Fruit fly (Drosophila melanogaster): ENCODE results near the gene CG17568.
A peak's percentile ranks its signal among the peaks of the same experiment; 100 is the strongest.

CG17568 gene

dm6 chr2L:19225984-19226914 lies 44.7 kb upstream of the CG17568 start (continued):
- TF ChIP-seq caup (GFP tag; optimal IDR thresholded peaks at IDR 0.05; ENCODE audit: severe bottlenecking) = peak; percentile 39

dm6 chr2L:19222311-19222710 lies 40.8 kb upstream of the CG17568 start:
- peak; percentile 72 for TF ChIP-seq crol (GFP tag; IDR thresholded peaks at IDR 0.05)
- TF ChIP-seq CG16813 (GFP tag; IDR thresholded peaks at IDR 0.05; ENCODE audit: partially characterized antibody) = 0 out of 3 replicates have a peak, but pooled peaks have one; percentile 22
- peak; percentile 90 for TF ChIP-seq Hey (tag; optimal IDR thresholded peaks at IDR 0.05)
- no peak for TF ChIP-seq CG6689 (GFP tag; IDR thresholded peaks at IDR 0.05)
- no peak for TF ChIP-seq Dref (GFP tag; IDR thresholded peaks at IDR 0.05)
- TF ChIP-seq zfh1 (GFP tag; IDR thresholded peaks at IDR 0.05) = 0 out of 3 replicates have a peak, but pooled peaks have one; percentile 13
- peak; percentile 47 for TF ChIP-seq pros (GFP tag; optimal IDR thresholded peaks at IDR 0.05)
- peak; percentile 62 for TF ChIP-seq nerfin-1 (tag; optimal IDR thresholded peaks at IDR 0.05)

- TF ChIP-seq CG33213 (GFP tag; optimal IDR thresholded peaks at IDR 0.05) (no peak), CG10654 (GFP tag; optimal IDR thresholded peaks at IDR 0.05) (no peak), slbo (GFP tag; IDR thresholded peaks at IDR 0.05) (no peak), H2.0 (GFP tag; IDR thresholded peaks at IDR 0.05) (no peak), CG12219 (GFP tag; optimal IDR thresholded peaks at IDR 0.05) (no peak), gsb (GFP tag; IDR thresholded peaks at IDR 0.05) (0 out of 2 replicates have a peak, but pooled peaks have one; percentile 15), HmgD (GFP tag; optimal IDR thresholded peaks at IDR 0.05) (no peak), prd (optimal IDR thresholded peaks at IDR 0.05) (no peak), prd (GFP tag; IDR thresholded peaks at IDR 0.05) (peak; percentile 37; the same call in 2 of the 3 replicates), Hr39 (optimal IDR thresholded peaks at IDR 0.05) (no peak), Mrtf (GFP tag; IDR thresholded peaks at IDR 0.05) (no peak), Hr51 (GFP tag; optimal IDR thresholded peaks at IDR 0.05) (no peak), dmrt99B (tag; optimal IDR thresholded peaks at IDR 0.05) (no peak), CG11504 (tag; optimal IDR thresholded peaks at IDR 0.05) (no peak), CG7839 (tag; optimal IDR thresholded peaks at IDR 0.05) (no peak), gce (GFP tag; IDR thresholded peaks at IDR 0.05) (no peak), CG33557 (GFP tag; optimal IDR thresholded peaks at IDR 0.05) (no peak), rib (GFP tag; IDR thresholded peaks at IDR 0.05) (no peak), Dek (tag; optimal IDR thresholded peaks at IDR 0.05) (no peak), Elba2 (GFP tag; optimal IDR thresholded peaks at IDR 0.05) (no peak), nom (GFP tag; optimal IDR thresholded peaks at IDR 0.05) (no peak), CG18599 (GFP tag; optimal IDR thresholded peaks at IDR 0.05) (no peak), CG15479 (GFP tag; optimal IDR thresholded peaks at IDR 0.05) (peak; percentile 25), sisA (GFP tag; IDR thresholded peaks at IDR 0.05) (no peak), CG32772 (GFP tag; IDR thresholded peaks at IDR 0.05) (no peak), GATAe (GFP tag; conservative IDR thresholded peaks at IDR 0.05) (no peak), CG17568 (GFP tag; optimal IDR thresholded peaks at IDR 0.05) (no peak), zen (tag; optimal IDR thresholded peaks at IDR 0.05) (peak; percentile 93), cg (GFP tag; optimal IDR thresholded peaks at IDR 0.05) (no peak), CG13123 (GFP tag; optimal IDR thresholded peaks at IDR 0.05) (no peak), pb (GFP tag; optimal IDR thresholded peaks at IDR 0.05) (no peak), CG7556 (GFP tag; optimal IDR thresholded peaks at IDR 0.05) (no peak), Dp (GFP tag; optimal IDR thresholded peaks at IDR 0.05) (no peak), cad (GFP tag; optimal IDR thresholded peaks at IDR 0.05) (peak; percentile 28), CG13296 (GFP tag; optimal IDR thresholded peaks at IDR 0.05) (no peak), Lhr (GFP tag; optimal IDR thresholded peaks at IDR 0.05) (no peak)
Observed at dm6 chr2L:19220036-19220612, 38.6 kb upstream of the CG17568 start.
